Worm (Caenorhabditis elegans) whole organism, young adult: ENCODE results near the gene F20G2.5.

Experiments used
- B0336.3 ChIP-seq: fragments of 200-800 bp; sonication (Bioruptor generic); IDR thresholded peaks from 2 replicates; pipeline ENCODE4 v1.3.6; 2022; ENCODE audit warnings: missing genetic modification characterization, missing compliant biosample characterization
- C17E4.6 ChIP-seq: fragments of 200-800 bp; sonication (Bioruptor generic); IDR thresholded peaks from 2 replicates; pipeline ENCODE4 v1.3.6; 2022; ENCODE audit warnings: missing genetic modification reagents, missing genetic modification characterization, missing compliant biosample characterization
- F10E7.11 ChIP-seq: sonication (generic microtip); optimal IDR thresholded peaks from 2 replicates; lab custom pipeline; 2017; ENCODE audit warnings: mild to moderate bottlenecking, missing genetic modification characterization, moderate library complexity, missing compliant biosample characterization
- F23B12.7 ChIP-seq: sonication (generic microtip); optimal IDR thresholded peaks from 2 replicates; lab custom pipeline; 2017; ENCODE audit warnings: missing genetic modification characterization, mild to moderate bottlenecking, missing compliant biosample characterization, antibody characterized with exemption, moderate library complexity; ENCODE audit not compliant: insufficient read depth
- F37B4.10 ChIP-seq: fragments of 200-800 bp; sonication (Bioruptor generic); IDR thresholded peaks from 2 replicates; pipeline ENCODE4 v1.3.6; 2022; ENCODE audit warnings: missing genetic modification characterization, missing compliant biosample characterization
- F55B11.4 ChIP-seq: sonication (generic microtip); optimal IDR thresholded peaks from 2 replicates; lab custom pipeline; 2016; ENCODE audit warnings: missing compliant biosample characterization, missing genetic modification characterization, borderline replicate concordance; ENCODE audit not compliant: insufficient read depth
- K11D2.4 ChIP-seq: fragments of 200-800 bp; sonication (Bioruptor generic); IDR thresholded peaks from 2 replicates; pipeline ENCODE4 v1.3.6; 2022; ENCODE audit warnings: missing genetic modification reagents, missing genetic modification characterization, missing compliant biosample characterization
- K12H6.12 ChIP-seq: fragments of 200-800 bp; sonication (Bioruptor generic); optimal IDR thresholded peaks from 2 replicates; lab custom pipeline; 2018; ENCODE audit warnings: mild to moderate bottlenecking, missing genetic modification characterization, missing compliant biosample characterization
- Y53G8AR.9 ChIP-seq: fragments of 200-800 bp; sonication (Bioruptor generic); conservative IDR thresholded peaks from 2 replicates; pipeline ENCODE4 v1.3.6; 2022; ENCODE audit warnings: missing genetic modification reagents, missing genetic modification characterization, missing compliant biosample characterization
- Y56A3A.18 ChIP-seq: fragments of 200-800 bp; sonication (Bioruptor generic); IDR thresholded peaks from 2 replicates; pipeline ENCODE4 v1.3.6; 2022; ENCODE audit warnings: missing genetic modification reagents, missing genetic modification characterization, missing compliant biosample characterization
- Y67H2A.10 ChIP-seq: fragments of 200-800 bp; sonication (Bioruptor generic); conservative IDR thresholded peaks from 2 replicates; pipeline ENCODE4 v1.3.6; 2022; ENCODE audit warnings: missing genetic modification reagents, missing genetic modification characterization, missing compliant biosample characterization
- Y95B8A.8 ChIP-seq: fragments of 200-800 bp; sonication (Bioruptor generic); IDR thresholded peaks from 2 replicates; pipeline ENCODE4 v1.3.6; 2022; ENCODE audit warnings: missing genetic modification reagents, missing genetic modification characterization, missing compliant biosample characterization
- ama-1 ChIP-seq, 3 experiments: fragments of 150-350 bp in 1 of 3; sonication (generic microtip) in 2 of 3; optimal IDR thresholded peaks; 2 replicates each; lab custom pipeline; 2014 to 2018; ENCODE audit warnings: missing biosample characterization in 2 of 3, missing genetic modification characterization in 2 of 3, missing genetic modification reagents in 2 of 3
- atf-7 ChIP-seq: sonication (generic microtip); optimal IDR thresholded peaks from 2 replicates; lab custom pipeline; 2017; ENCODE audit warnings: mild to moderate bottlenecking, missing genetic modification characterization, missing compliant biosample characterization
- athp-1 ChIP-seq: sonication (generic microtip); optimal IDR thresholded peaks from 2 replicates; lab custom pipeline; 2017; ENCODE audit warnings: mild to moderate bottlenecking, missing genetic modification characterization, missing compliant biosample characterization
- cebp-2 ChIP-seq: fragments of 200-800 bp; sonication (Bioruptor generic); IDR thresholded peaks from 2 replicates; pipeline ENCODE4 v1.3.6; 2022; ENCODE audit warnings: missing genetic modification characterization, missing compliant biosample characterization
- dpl-1 ChIP-seq: fragments of 150-350 bp; optimal IDR thresholded peaks from 2 replicates; lab custom pipeline; 2014; ENCODE audit warnings: missing biosample characterization, missing genetic modification reagents, missing genetic modification characterization
- egl-18 ChIP-seq: fragments of 200-800 bp; sonication (Bioruptor generic); IDR thresholded peaks from 2 replicates; pipeline ENCODE4 v1.3.6; 2022; ENCODE audit warnings: missing genetic modification reagents, missing genetic modification characterization, missing compliant biosample characterization
- ets-4 ChIP-seq: fragments of 200-800 bp; sonication (Bioruptor generic); optimal IDR thresholded peaks from 2 replicates; lab custom pipeline; 2018; ENCODE audit warnings: mild to moderate bottlenecking, missing genetic modification characterization, missing compliant biosample characterization
- fkh-3 ChIP-seq: sonication (generic microtip); optimal IDR thresholded peaks from 2 replicates; lab custom pipeline; 2016; ENCODE audit warnings: mild to moderate bottlenecking, missing genetic modification characterization, missing compliant biosample characterization
- lag-1 ChIP-seq: fragments of 200-800 bp; sonication (Bioruptor generic); IDR thresholded peaks from 2 replicates; pipeline ENCODE4 v1.3.6; 2022; ENCODE audit warnings: missing genetic modification reagents, missing genetic modification characterization, missing compliant biosample characterization
- let-526 ChIP-seq: fragments of 200-800 bp; sonication (Bioruptor generic); IDR thresholded peaks from 2 replicates; pipeline ENCODE4 v1.3.6; 2022; ENCODE audit warnings: missing genetic modification reagents, missing genetic modification characterization, missing compliant biosample characterization
- lin-26 ChIP-seq: fragments of 200-800 bp; sonication (Bioruptor generic); IDR thresholded peaks from 2 replicates; pipeline ENCODE4 v1.3.6; 2022; ENCODE audit warnings: missing genetic modification reagents, missing genetic modification characterization, missing compliant biosample characterization
- lin-54 ChIP-seq: fragments of 200-800 bp; sonication (Bioruptor generic); optimal IDR thresholded peaks from 2 replicates; lab custom pipeline; 2018; ENCODE audit warnings: mild to moderate bottlenecking, missing genetic modification characterization, missing compliant biosample characterization
- lir-1 ChIP-seq: fragments of 200-800 bp; sonication (Bioruptor generic); conservative IDR thresholded peaks from 2 replicates; pipeline ENCODE4 v1.3.6; 2022; ENCODE audit warnings: missing genetic modification reagents, missing genetic modification characterization, missing compliant biosample characterization
- nfyb-1 ChIP-seq: fragments of 200-800 bp; sonication (Bioruptor generic); IDR thresholded peaks from 2 replicates; pipeline ENCODE4 v1.3.6; 2022; ENCODE audit warnings: missing genetic modification reagents, missing genetic modification characterization, missing compliant biosample characterization
- nhr-120 ChIP-seq: fragments of 200-800 bp; sonication (Bioruptor generic); IDR thresholded peaks from 2 replicates; pipeline ENCODE4 v1.3.6; 2022; ENCODE audit warnings: missing genetic modification characterization, missing compliant biosample characterization
- pbrm-1 ChIP-seq: fragments of 200-800 bp; sonication (Bioruptor generic); IDR thresholded peaks from 2 replicates; pipeline ENCODE4 v1.3.6; 2022; ENCODE audit warnings: missing genetic modification reagents, missing genetic modification characterization, missing compliant biosample characterization
- pha-4 ChIP-seq: fragments of 150-350 bp; sonication (generic microtip); optimal IDR thresholded peaks from 2 replicates; lab custom pipeline; 2014; ENCODE audit warnings: missing biosample characterization, missing genetic modification reagents, missing genetic modification characterization
- rec-8 ChIP-seq, 2 experiments: sonication (generic microtip); optimal IDR thresholded peaks; 2 replicates each; lab custom pipeline; 2016; ENCODE audit warnings: mild to moderate bottlenecking in 2 of 2, missing genetic modification characterization in 2 of 2, missing genetic modification reagents in 2 of 2, missing genotype in 2 of 2, missing biosample characterization in 1 of 2, missing compliant biosample characterization in 1 of 2, moderate library complexity in 1 of 2
- repo-1 ChIP-seq: sonication (generic microtip); optimal IDR thresholded peaks from 2 replicates; lab custom pipeline; 2017; ENCODE audit warnings: mild to moderate bottlenecking, missing genetic modification characterization, missing compliant biosample characterization
- sea-2 ChIP-seq: fragments of 200-800 bp; sonication (Bioruptor generic); IDR thresholded peaks from 2 replicates; pipeline ENCODE4 v1.3.6; 2022; ENCODE audit warnings: missing genetic modification characterization, missing compliant biosample characterization
- snpc-1.3 ChIP-seq: sonication (generic microtip); optimal IDR thresholded peaks from 2 replicates; lab custom pipeline; 2017; ENCODE audit warnings: missing genetic modification characterization, mild to moderate bottlenecking, missing compliant biosample characterization, antibody characterized with exemption, moderate library complexity, missing genotype, missing genetic modification reagents; ENCODE audit not compliant: insufficient read depth
- snpc-3.4 ChIP-seq: sonication (generic microtip); optimal IDR thresholded peaks from 2 replicates; lab custom pipeline; 2017; ENCODE audit warnings: missing genetic modification characterization, mild to moderate bottlenecking, missing compliant biosample characterization, antibody characterized with exemption, moderate library complexity, missing genotype, missing genetic modification reagents
- tbx-9 ChIP-seq: sonication (generic microtip); optimal IDR thresholded peaks from 2 replicates; lab custom pipeline; 2016; ENCODE audit warnings: borderline replicate concordance, missing genetic modification characterization, inconsistent platforms, missing compliant biosample characterization
- tlf-1 ChIP-seq: fragments of 200-800 bp; sonication (Bioruptor generic); optimal IDR thresholded peaks from 2 replicates; lab custom pipeline; 2018; ENCODE audit warnings: mild to moderate bottlenecking, missing genetic modification characterization, missing compliant biosample characterization
- unc-130 ChIP-seq: sonication (generic microtip); optimal IDR thresholded peaks from 2 replicates; lab custom pipeline; 2016; ENCODE audit warnings: missing genetic modification reagents, missing genetic modification characterization, missing compliant biosample characterization
- unc-62 ChIP-seq: fragments of 150-350 bp; optimal IDR thresholded peaks from 2 replicates; lab custom pipeline; 2014; ENCODE audit warnings: missing biosample characterization, missing genetic modification reagents, missing genetic modification characterization

Gene F20G2.5

DNA sequence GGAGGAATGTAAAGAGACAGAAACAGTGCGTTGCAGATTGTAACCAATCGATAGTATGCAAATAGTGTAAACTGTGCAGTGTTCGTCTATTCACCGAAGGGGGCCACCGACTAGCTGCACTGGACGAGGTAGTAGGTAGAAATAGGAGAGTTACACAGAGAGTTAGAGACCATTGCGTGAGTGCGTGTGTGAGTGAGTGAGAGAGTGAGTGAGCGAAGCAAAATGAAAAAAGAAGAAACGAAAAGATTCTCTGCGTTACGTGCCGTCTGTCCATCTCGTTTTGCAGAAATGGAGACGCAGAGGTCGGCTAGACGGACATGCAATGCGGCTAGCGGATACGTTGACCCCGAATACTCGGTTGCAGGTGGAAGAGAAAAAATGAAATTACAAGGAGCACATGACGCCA is 37.2 kb downstream of the F20G2.5 start (continued):
- TF ChIP-seq atf-7 (tag; lab: Kevin White, UChicago) (no peak), lag-1 (GFP tag; lab: Robert Waterston, UW) (no peak), Y56A3A.18 (GFP tag; lab: Robert Waterston, UW) (0 out of 2 replicates have a peak, but pooled peaks have one; percentile 44)

ce11 chrV:13812330-13812729 is 41.0 kb downstream of the F20G2.5 start:
- TF ChIP-seq F55B11.4 (tag; lab: Kevin White, UChicago) (no peak), C17E4.6 (no peak), ama-1 (optimal IDR thresholded peaks at IDR 0.05; lab: Kevin White, UChicago) (no peak), ama-1 (GFP tag; optimal IDR thresholded peaks at IDR 0.05; lab: Kevin White, UChicago) (no peak), fkh-3 (tag; lab: Kevin White, UChicago) (no peak), Y53G8AR.9 (no peak), snpc-1.3 (tag; lab: Kevin White, UChicago) (no peak), rec-8 (tag; optimal IDR thresholded peaks at IDR 0.05; lab: Kevin White, UChicago) (no peak), F10E7.11 (tag; lab: Kevin White, UChicago) (no peak), lir-1 (GFP tag; lab: Robert Waterston, UW) (no peak), pbrm-1 (no peak), tbx-9 (tag; lab: Kevin White, UChicago) (no peak), Y67H2A.10 (GFP tag; lab: Robert Waterston, UW) (no peak)
- TF ChIP-seq, all 124 proteins: peak for 0

ce11 chrV:13812931-13813330 is 41.6 kb downstream of the F20G2.5 start, which contains the start of gene ceh-24:
Gene ceh-24 (plus strand): TSS chrV:13813231.
- no peak for TF ChIP-seq F23B12.7
- no peak for TF ChIP-seq B0336.3
- TF ChIP-seq let-526 (GFP tag; lab: Robert Waterston, UW): no peak
- TF ChIP-seq lin-54: no peak
- TF ChIP-seq unc-130 (GFP tag; lab: Kevin White, UChicago): no peak
- TF ChIP-seq lin-26 (GFP tag; lab: Robert Waterston, UW): no peak
- TF ChIP-seq snpc-3.4 (tag; lab: Kevin White, UChicago): no peak
- no peak for TF ChIP-seq ets-4
- no peak for TF ChIP-seq sea-2 (GFP tag; lab: Robert Waterston, UW)
- no peak for TF ChIP-seq tlf-1 (GFP tag; lab: Kevin White, UChicago)
- TF ChIP-seq, all 124 proteins: peak for 0

ce11 chrV:13816877-13817276 is 45.6 kb downstream of the F20G2.5 start, which contains the start of gene F55B12.2:
Gene F55B12.2 (minus strand): TSS chrV:13816977.
- TF ChIP-seq pha-4 (tag; lab: Kevin White, UChicago): no peak
- no peak for TF ChIP-seq athp-1 (tag; lab: Kevin White, UChicago)
- no peak for TF ChIP-seq unc-62 (GFP tag; lab: Kevin White, UChicago)
- no peak for TF ChIP-seq snpc-3.4 (tag; lab: Kevin White, UChicago)
- no peak for TF ChIP-seq nfyb-1 (GFP tag; lab: Robert Waterston, UW)
- TF ChIP-seq repo-1 (tag; lab: Kevin White, UChicago): no peak
- no peak for TF ChIP-seq F37B4.10 (GFP tag; lab: Robert Waterston, UW)
- no peak for TF ChIP-seq cebp-2 (GFP tag; lab: Robert Waterston, UW)
- no peak for TF ChIP-seq nhr-120
- no peak for TF ChIP-seq Y67H2A.10 (GFP tag; lab: Robert Waterston, UW)
- no peak for TF ChIP-seq egl-18 (GFP tag; lab: Robert Waterston, UW)
- TF ChIP-seq K11D2.4: no peak
- TF ChIP-seq lir-1 (GFP tag; lab: Robert Waterston, UW): no peak
- no peak for TF ChIP-seq K12H6.12 (tag; lab: Kevin White, UChicago)
- TF ChIP-seq dpl-1 (GFP tag; lab: Kevin White, UChicago): no peak
- TF ChIP-seq Y95B8A.8: no peak
